Fruit fly (Drosophila melanogaster): ENCODE measurements around the gene CG8478.

Gene CG8478

DNA sequence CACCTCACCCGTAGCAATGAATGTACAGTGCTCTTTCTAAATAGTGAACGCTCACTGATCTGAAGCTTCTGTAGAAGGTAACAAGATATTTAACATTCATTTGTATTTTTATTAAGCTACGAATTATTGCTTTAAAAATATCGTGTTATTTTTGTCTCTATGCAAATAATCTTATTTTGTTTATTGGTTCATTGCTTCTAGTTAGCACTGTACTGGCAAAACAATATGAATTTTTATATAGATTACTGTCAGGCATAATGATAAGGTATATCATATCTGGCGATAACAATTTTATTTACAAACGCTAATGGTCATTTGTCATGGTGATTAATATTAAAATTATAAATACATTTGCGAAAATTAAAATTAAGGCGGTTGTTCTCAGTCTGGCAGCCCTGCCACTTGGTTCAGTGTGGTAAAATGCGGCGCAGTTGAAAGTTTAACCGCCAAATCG lies 8.1 kb downstream of the CG8478 start, which contains the start of gene CG9471 (continued):
- peak; percentile 25 for TF ChIP-seq pfk (GFP tag; optimal IDR thresholded peaks at IDR 0.05)
- peak; percentile 68; the same call in 1 of the 2 replicates for TF ChIP-seq dimm (GFP tag; IDR thresholded peaks at IDR 0.05)
- TF ChIP-seq CG12104 (GFP tag; optimal IDR thresholded peaks at IDR 0.05) = peak; percentile 85
- TF ChIP-seq kni (GFP tag; optimal IDR thresholded peaks at IDR 0.05) = peak; percentile 30
- TF ChIP-seq CG7928 (GFP tag; optimal IDR thresholded peaks at IDR 0.05) = peak; percentile 59
- peak; percentile 47 for TF ChIP-seq HmgD (GFP tag; optimal IDR thresholded peaks at IDR 0.05)
- peak; percentile 61 for TF ChIP-seq CG4360 (GFP tag; IDR thresholded peaks at IDR 0.05)
- peak; percentile 90 for TF ChIP-seq zfh1 (GFP tag; IDR thresholded peaks at IDR 0.05)
- TF ChIP-seq dan (GFP tag; IDR thresholded peaks at IDR 0.05) = peak; percentile 69
- TF ChIP-seq CG32767 (GFP tag; IDR thresholded peaks at IDR 0.05) = peak; percentile 88; the same call in 1 of the 2 replicates
- peak; percentile 93 for TF ChIP-seq CG30403 (GFP tag; optimal IDR thresholded peaks at IDR 0.05)
- peak; percentile 85 for TF ChIP-seq crc (GFP tag; optimal IDR thresholded peaks at IDR 0.05)
- TF ChIP-seq CG10274 (GFP tag; optimal IDR thresholded peaks at IDR 0.05) = peak; percentile 64
- TF ChIP-seq CG10267 (tag; optimal IDR thresholded peaks at IDR 0.05) = peak; percentile 89
- peak; percentile 93 for TF ChIP-seq CG8924 (tag; optimal IDR thresholded peaks at IDR 0.05)
- peak; percentile 76 for TF ChIP-seq gcm2 (GFP tag; optimal IDR thresholded peaks at IDR 0.05)
- peak; percentile 83 for TF ChIP-seq dmrt11E (tag; optimal IDR thresholded peaks at IDR 0.05)
- TF ChIP-seq ham (GFP tag; IDR thresholded peaks at IDR 0.05) = peak; percentile 71; the same call in 1 of the 2 replicates
- TF ChIP-seq knrl (GFP tag; IDR thresholded peaks at IDR 0.05; ENCODE audit: partially characterized antibody) = no peak
- TF ChIP-seq croc (GFP tag; conservative IDR thresholded peaks at IDR 0.05) = peak; percentile 80
- TF ChIP-seq bcd (GFP tag; optimal IDR thresholded peaks at IDR 0.05) = peak; percentile 87
- peak; percentile 80; the same call in 2 of the 3 replicates for TF ChIP-seq gce (GFP tag; IDR thresholded peaks at IDR 0.05)
- peak; percentile 87 for TF ChIP-seq Camta (GFP tag; optimal IDR thresholded peaks at IDR 0.05)
- peak; percentile 90 for TF ChIP-seq CG7556 (GFP tag; optimal IDR thresholded peaks at IDR 0.05)
- TF ChIP-seq CG6765 (GFP tag; optimal IDR thresholded peaks at IDR 0.05) = peak; percentile 88
- peak; percentile 92 for TF ChIP-seq E2f2 (GFP tag; IDR thresholded peaks at IDR 0.05)
- peak; percentile 91 for TF ChIP-seq CoRest (tag; optimal IDR thresholded peaks at IDR 0.05)
- TF ChIP-seq CG15269 (tag; optimal IDR thresholded peaks at IDR 0.05) = peak; percentile 95
- peak in 1 of 3 experiments; percentile 71 for TF ChIP-seq Stat92E (GFP tag; optimal IDR thresholded peaks at IDR 0.05)
- peak; percentile 37 for TF ChIP-seq BEAF-32 (GFP tag; optimal IDR thresholded peaks at IDR 0.05)
- TF ChIP-seq Pdp1 (GFP tag; optimal IDR thresholded peaks at IDR 0.05) = peak; percentile 88 to 92
- peak; percentile 57 for TF ChIP-seq CG3163 (GFP tag; optimal IDR thresholded peaks at IDR 0.05)
- peak; percentile 77 for TF ChIP-seq ken (GFP tag; IDR thresholded peaks at IDR 0.05)
- TF ChIP-seq CG3847 (GFP tag; IDR thresholded peaks at IDR 0.05) = peak; percentile 89
- peak; percentile 97 for TF ChIP-seq CG8388 (GFP tag; optimal IDR thresholded peaks at IDR 0.05)
- peak; percentile 78 for TF ChIP-seq D19B (GFP tag; optimal IDR thresholded peaks at IDR 0.05)
- TF ChIP-seq Eip74EF (GFP tag; optimal IDR thresholded peaks at IDR 0.05) = peak in 1 of 2 experiments; percentile 90
- peak; percentile 83 for TF ChIP-seq oc (tag; optimal IDR thresholded peaks at IDR 0.05)
- peak; percentile 73 for TF ChIP-seq wek (GFP tag; optimal IDR thresholded peaks at IDR 0.05)
- TF ChIP-seq CG8290 (GFP tag; optimal IDR thresholded peaks at IDR 0.05) = peak; percentile 81
- TF ChIP-seq CG8290 (tag; optimal IDR thresholded peaks at IDR 0.05) = peak in 1 of 2 experiments; percentile 79
- peak; percentile 86 for TF ChIP-seq corto (GFP tag; optimal IDR thresholded peaks at IDR 0.05)
- TF ChIP-seq mirr (GFP tag; optimal IDR thresholded peaks at IDR 0.05) = peak; percentile 88
- TF ChIP-seq HLH3B (GFP tag; IDR thresholded peaks at IDR 0.05) = peak; percentile 94
- TF ChIP-seq psq (GFP tag; optimal IDR thresholded peaks at IDR 0.05) = peak; percentile 57
- TF ChIP-seq twi (tag; optimal IDR thresholded peaks at IDR 0.05) = peak; percentile 73
- TF ChIP-seq fd102C (GFP tag; optimal IDR thresholded peaks at IDR 0.05) = peak; percentile 57
- TF ChIP-seq Doc2 (GFP tag; IDR thresholded peaks at IDR 0.05) = peak; percentile 79
- TF ChIP-seq HLHmδ (GFP tag; optimal IDR thresholded peaks at IDR 0.05) = no peak
- TF ChIP-seq CG16863 (GFP tag; optimal IDR thresholded peaks at IDR 0.05) = peak; percentile 86

Measured in whole organism, embryonic.